Fruit fly (Drosophila melanogaster) whole organism, embryonic: ENCODE data around the gene Acp29AB.
A peak's percentile ranks its signal among the peaks of the same experiment; 100 is the strongest.

Experiments used
- Abd-B ChIP-seq: fragments of 200-800 bp; sonication (Bioruptor generic); optimal IDR thresholded peaks from 2 replicates; lab custom pipeline; 2018; ENCODE audit warnings: missing biosample characterization, mild to moderate bottlenecking, missing genetic modification characterization, moderate library complexity
- Ada2b ChIP-seq: fragments of 200-800 bp; sonication (Bioruptor generic); IDR thresholded peaks from 2 replicates; pipeline ENCODE4 v1.3.6; 2022; ENCODE audit warnings: missing biosample characterization, missing genetic modification characterization
- Bdp1 ChIP-seq: fragments of 200-800 bp; sonication (Bioruptor generic); optimal IDR thresholded peaks from 3 replicates; lab custom pipeline; 2016; ENCODE audit warnings: missing biosample characterization, missing genetic modification characterization
- CG11723 ChIP-seq: fragments of 200-800 bp; sonication (Bioruptor generic); optimal IDR thresholded peaks from 2 replicates; lab custom pipeline; 2017; ENCODE audit warnings: missing biosample characterization, mild to moderate bottlenecking, missing genetic modification characterization
- CG15269 ChIP-seq: fragments of 200-800 bp; sonication (Bioruptor generic); optimal IDR thresholded peaks from 2 replicates; lab custom pipeline; 2018; ENCODE audit warnings: missing biosample characterization, mild to moderate bottlenecking, missing genetic modification characterization, moderate library complexity
- CG15514 ChIP-seq: fragments of 200-800 bp; sonication (Bioruptor generic); optimal IDR thresholded peaks from 3 replicates; lab custom pipeline; 2017; ENCODE audit warnings: missing biosample characterization, missing genetic modification characterization, mild to moderate bottlenecking, moderate library complexity, missing genetic modification reagents
- CG18476 ChIP-seq: fragments of 200-800 bp; sonication (Bioruptor generic); optimal IDR thresholded peaks from 2 replicates; lab custom pipeline; 2016; ENCODE audit warnings: missing biosample characterization, mild to moderate bottlenecking, missing genetic modification characterization
- CG32532 ChIP-seq: fragments of 200-800 bp; sonication (Bioruptor generic); IDR thresholded peaks from 2 replicates; pipeline ENCODE4 v1.3.6; 2022; ENCODE audit warnings: missing biosample characterization, missing genetic modification characterization
- CG3838 ChIP-seq: fragments of 200-800 bp; sonication (Bioruptor generic); optimal IDR thresholded peaks from 3 replicates; lab custom pipeline; 2016; ENCODE audit warnings: missing biosample characterization, missing genetic modification characterization
- CG5245 ChIP-seq: fragments of 200-800 bp; sonication (Bioruptor generic); optimal IDR thresholded peaks from 3 replicates; lab custom pipeline; 2016; ENCODE audit warnings: missing biosample characterization, missing genetic modification characterization
- CG6689 ChIP-seq: fragments of 200-800 bp; sonication (Bioruptor generic); IDR thresholded peaks from 2 replicates; pipeline ENCODE4 v1.3.6; 2022; ENCODE audit warnings: missing biosample characterization, missing genetic modification characterization
- CG6791 ChIP-seq: fragments of 200-800 bp; sonication (Bioruptor generic); IDR thresholded peaks from 3 replicates; pipeline ENCODE4 v1.3.6; 2022; ENCODE audit warnings: missing biosample characterization, missing genetic modification characterization; ENCODE audit not compliant: partially characterized antibody
- CG7372 ChIP-seq: fragments of 200-800 bp; sonication (Bioruptor generic); IDR thresholded peaks from 2 replicates; pipeline ENCODE4 v1.3.6; 2022; ENCODE audit warnings: missing biosample characterization, missing genetic modification characterization
- CG8388 ChIP-seq: fragments of 200-800 bp; sonication (Bioruptor generic); optimal IDR thresholded peaks from 2 replicates; lab custom pipeline; 2019; ENCODE audit warnings: missing biosample characterization, mild to moderate bottlenecking, missing genetic modification characterization, moderate library complexity
- CG8765 ChIP-seq: fragments of 200-800 bp; sonication (Bioruptor generic); IDR thresholded peaks from 2 replicates; pipeline ENCODE4 v1.3.6; 2022; ENCODE audit warnings: missing biosample characterization, missing genetic modification characterization
- CG9797 ChIP-seq: fragments of 200-800 bp; sonication (Bioruptor generic); optimal IDR thresholded peaks from 3 replicates; lab custom pipeline; 2018; ENCODE audit warnings: missing biosample characterization, mild to moderate bottlenecking, missing genetic modification characterization
- Dad ChIP-seq: fragments of 200-800 bp; sonication (Bioruptor generic); optimal IDR thresholded peaks from 3 replicates; lab custom pipeline; 2016; ENCODE audit warnings: missing biosample characterization, missing genetic modification characterization
- Dek ChIP-seq: fragments of 200-800 bp; sonication (Bioruptor generic); optimal IDR thresholded peaks from 3 replicates; lab custom pipeline; 2019; ENCODE audit warnings: missing biosample characterization, mild to moderate bottlenecking, missing genetic modification characterization, moderate library complexity
- Jarid2 ChIP-seq: fragments of 200-800 bp; sonication (Bioruptor generic); optimal IDR thresholded peaks from 3 replicates; lab custom pipeline; 2017; ENCODE audit warnings: mild to moderate bottlenecking, missing biosample characterization, missing genetic modification reagents, missing genetic modification characterization
- Optix ChIP-seq: fragments of 200-800 bp; sonication (Bioruptor generic); IDR thresholded peaks from 3 replicates; pipeline ENCODE4 v1.3.6; 2022; ENCODE audit warnings: missing biosample characterization, missing genetic modification characterization
- Side ChIP-seq: fragments of 200-800 bp; sonication (Bioruptor generic); optimal IDR thresholded peaks from 2 replicates; lab custom pipeline; 2016; ENCODE audit warnings: missing biosample characterization, missing genetic modification characterization
- Six4 ChIP-seq: fragments of 200-800 bp; sonication (Bioruptor generic); optimal IDR thresholded peaks from 2 replicates; lab custom pipeline; 2016; ENCODE audit warnings: missing biosample characterization, missing genetic modification characterization
- Sox100B ChIP-seq: fragments of 200-800 bp; sonication (Bioruptor generic); optimal IDR thresholded peaks from 3 replicates; lab custom pipeline; 2018; ENCODE audit warnings: missing biosample characterization, mild to moderate bottlenecking, missing genetic modification characterization
- abd-A ChIP-seq: fragments of 200-800 bp; sonication (Bioruptor generic); optimal IDR thresholded peaks from 3 replicates; lab custom pipeline; 2019; ENCODE audit warnings: missing biosample characterization, mild to moderate bottlenecking, missing genetic modification characterization, moderate library complexity
- al ChIP-seq: fragments of 200-800 bp; sonication (Bioruptor generic); IDR thresholded peaks from 2 replicates; pipeline ENCODE4 v1.3.6; 2022; ENCODE audit warnings: missing biosample characterization, missing genetic modification characterization
- cas ChIP-seq: fragments of 200-800 bp; sonication (Bioruptor generic); IDR thresholded peaks from 2 replicates; pipeline ENCODE4 v1.3.6; 2022; ENCODE audit warnings: missing biosample characterization, missing genetic modification characterization
- chinmo ChIP-seq: fragments of 200-800 bp; sonication (Bioruptor generic); IDR thresholded peaks from 4 replicates; pipeline ENCODE4 v1.3.6; 2022; ENCODE audit warnings: missing biosample characterization, missing genetic modification characterization; ENCODE audit not compliant: partially characterized antibody
- dan ChIP-seq: fragments of 200-800 bp; sonication (Bioruptor generic); IDR thresholded peaks from 2 replicates; pipeline ENCODE4 v1.3.6; 2022; ENCODE audit warnings: missing biosample characterization, missing genetic modification characterization
- emc ChIP-seq: fragments of 200-800 bp; sonication (Bioruptor generic); optimal IDR thresholded peaks from 2 replicates; lab custom pipeline; 2016; ENCODE audit warnings: missing biosample characterization, missing genetic modification characterization
- esg ChIP-seq: fragments of 200-800 bp; sonication (Bioruptor generic); conservative IDR thresholded peaks from 2 replicates; pipeline ENCODE4 v1.3.6; 2022; ENCODE audit warnings: missing biosample characterization, missing genetic modification characterization
- eve ChIP-seq, 2 experiments: fragments of >200 bp; optimal IDR thresholded peaks; 2 replicates each; lab custom pipeline; 2017; ENCODE audit warnings: missing biosample characterization in 2 of 2, missing genetic modification characterization in 2 of 2
- fd96Cb ChIP-seq: fragments of 200-800 bp; sonication (Bioruptor generic); optimal IDR thresholded peaks from 2 replicates; lab custom pipeline; 2018; ENCODE audit warnings: missing biosample characterization, mild to moderate bottlenecking, missing genetic modification characterization, moderate library complexity
- gem ChIP-seq: fragments of 200-800 bp; sonication (Bioruptor generic); optimal IDR thresholded peaks from 2 replicates; lab custom pipeline; 2019; ENCODE audit warnings: missing biosample characterization, mild to moderate bottlenecking, missing genetic modification characterization, moderate library complexity
- ind ChIP-seq: fragments of 200-800 bp; sonication (Bioruptor generic); optimal IDR thresholded peaks from 3 replicates; lab custom pipeline; 2016; ENCODE audit warnings: missing biosample characterization, missing genetic modification characterization
- klu ChIP-seq: fragments of 200-800 bp; sonication (Bioruptor generic); IDR thresholded peaks from 2 replicates; pipeline ENCODE4 v1.3.6; 2022; ENCODE audit warnings: missing biosample characterization, missing genetic modification characterization
- luna ChIP-seq: fragments of 200-800 bp; sonication (Bioruptor generic); optimal IDR thresholded peaks from 2 replicates; lab custom pipeline; 2016; ENCODE audit warnings: missing biosample characterization, missing genetic modification characterization
- oc ChIP-seq: fragments of 200-800 bp; sonication (Bioruptor generic); optimal IDR thresholded peaks from 2 replicates; lab custom pipeline; 2018; ENCODE audit warnings: missing biosample characterization, mild to moderate bottlenecking, missing genetic modification characterization, moderate library complexity
- onecut ChIP-seq: fragments of 200-800 bp; sonication (Bioruptor generic); IDR thresholded peaks from 2 replicates; pipeline ENCODE4 v1.3.6; 2022; ENCODE audit warnings: missing biosample characterization, missing genetic modification characterization
- org-1 ChIP-seq: fragments of 200-800 bp; sonication (Bioruptor generic); optimal IDR thresholded peaks from 2 replicates; lab custom pipeline; 2017; ENCODE audit warnings: missing biosample characterization, missing genetic modification characterization
- phol ChIP-seq: fragments of 200-800 bp; sonication (Bioruptor generic); optimal IDR thresholded peaks from 3 replicates; lab custom pipeline; 2018; ENCODE audit warnings: missing biosample characterization, mild to moderate bottlenecking, missing genetic modification characterization, moderate library complexity
- prd ChIP-seq, 3 experiments: fragments of >200 bp in 2 of 3; fragments of 200-800 bp in 1 of 3; sonication (Bioruptor generic) in 1 of 3; optimal IDR thresholded peaks in 2 of 3; IDR thresholded peaks in 1 of 3; 2 replicates in 2 of 3; 3 replicates in 1 of 3; pipeline versions ENCODE4 v1.3.6 to Lab custom; 2017 to 2022; ENCODE audit warnings: missing biosample characterization in 1 of 3, missing genetic modification characterization in 1 of 3
- pros ChIP-seq: fragments of 200-800 bp; sonication (Bioruptor generic); optimal IDR thresholded peaks from 3 replicates; lab custom pipeline; 2019; ENCODE audit warnings: missing biosample characterization, mild to moderate bottlenecking, missing genetic modification characterization, moderate library complexity
- repo ChIP-seq: fragments of 200-800 bp; sonication (Bioruptor generic); optimal IDR thresholded peaks from 2 replicates; lab custom pipeline; 2016; ENCODE audit warnings: missing biosample characterization, missing genetic modification characterization
- run ChIP-seq: fragments of 200-800 bp; sonication (Bioruptor generic); optimal IDR thresholded peaks from 3 replicates; lab custom pipeline; 2018; ENCODE audit warnings: missing biosample characterization, mild to moderate bottlenecking, missing genetic modification characterization
- sob ChIP-seq: fragments of 200-800 bp; sonication (Bioruptor generic); IDR thresholded peaks from 2 replicates; pipeline ENCODE4 v1.3.6; 2022; ENCODE audit warnings: missing biosample characterization, missing genetic modification characterization
- ssp ChIP-seq: fragments of 200-800 bp; sonication (Bioruptor generic); IDR thresholded peaks from 2 replicates; pipeline ENCODE4 v1.3.6; 2022; ENCODE audit warnings: missing biosample characterization, missing genetic modification characterization
- sug ChIP-seq: fragments of 200-800 bp; optimal IDR thresholded peaks from 2 replicates; lab custom pipeline; 2019; ENCODE audit warnings: missing biosample characterization, mild to moderate bottlenecking, missing genetic modification characterization, moderate library complexity
- vnd ChIP-seq: fragments of 200-800 bp; sonication (Bioruptor generic); IDR thresholded peaks from 3 replicates; pipeline ENCODE4 v1.3.6; 2022; ENCODE audit warnings: missing biosample characterization, missing genetic modification characterization; ENCODE audit not compliant: partially characterized antibody

Acp29AB gene

DNA sequence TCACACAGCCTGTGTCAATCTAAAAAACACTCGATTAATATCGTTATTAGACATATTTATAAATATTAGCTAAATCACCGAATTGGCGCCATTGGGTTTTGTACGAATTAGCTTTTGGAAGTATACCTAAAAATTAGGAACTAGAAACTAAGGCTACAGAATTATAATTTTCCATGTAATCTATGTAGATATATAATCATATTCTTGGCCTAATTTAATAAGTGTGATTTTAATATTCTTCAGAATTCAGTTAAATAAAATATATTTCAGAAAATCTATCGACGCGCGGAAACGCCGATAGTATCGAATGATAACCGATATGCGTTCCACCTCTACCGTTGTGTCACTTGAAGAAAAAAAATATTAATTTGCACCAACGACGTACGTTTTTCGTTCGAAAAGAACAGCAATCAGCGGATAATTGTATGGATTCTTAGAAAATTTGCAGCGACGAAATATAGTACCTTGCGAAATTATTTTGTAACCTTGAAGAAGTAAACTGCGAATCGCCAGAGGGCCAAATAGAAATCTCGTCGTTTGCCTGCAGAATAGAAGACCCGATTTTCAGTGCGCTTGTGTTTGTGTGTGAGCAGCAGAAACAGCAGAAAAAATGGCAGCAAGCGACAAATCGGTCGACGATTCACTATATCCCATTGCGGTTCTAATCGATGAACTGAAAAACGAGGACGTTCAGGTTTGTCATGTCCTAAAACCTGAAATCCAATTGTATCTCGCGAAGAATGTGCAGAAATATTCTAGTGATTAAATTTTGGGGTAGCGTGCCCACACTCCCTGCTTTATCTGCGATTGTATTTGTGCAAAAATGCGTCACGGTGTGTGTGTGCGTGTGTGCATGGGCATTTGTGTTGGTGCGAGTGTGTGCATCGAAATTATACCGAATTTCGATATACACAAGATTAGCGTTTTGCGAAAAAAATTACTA is 27.1 kb downstream of the Acp29AB start, which contains the start of gene Pp2A-29B (continued):
- TF ChIP-seq org-1 (GFP tag; lab: Kevin White, UChicago) (no peak), oc (tag; lab: Kevin White, UChicago) (no peak), Dek (tag; lab: Kevin White, UChicago) (peak; percentile 12), Dad (GFP tag; lab: Kevin White, UChicago) (no peak), ind (GFP tag; lab: Kevin White, UChicago) (no peak), CG32532 (GFP tag; lab: Robert Waterston, UW) (no peak), run (tag; lab: Kevin White, UChicago) (no peak), al (GFP tag; lab: Robert Waterston, UW) (no peak), CG3838 (GFP tag; lab: Kevin White, UChicago) (no peak), onecut (GFP tag; lab: Robert Waterston, UW) (no peak), CG11723 (GFP tag; lab: Kevin White, UChicago) (no peak), vnd (peak; percentile 100), repo (no peak), sob (GFP tag; lab: Robert Waterston, UW) (0 out of 2 replicates have a peak, but pooled peaks have one; percentile 30), CG15269 (peak; percentile 9), Ada2b (GFP tag; lab: Robert Waterston, UW) (no peak), Sox100B (GFP tag; lab: Kevin White, UChicago) (peak; percentile 21), Bdp1 (GFP tag; lab: Kevin White, UChicago) (no peak), Abd-B (GFP tag; lab: Kevin White, UChicago) (peak; percentile 46), Jarid2 (GFP tag; lab: Kevin White, UChicago) (no peak), Six4 (no peak), CG6689 (GFP tag; lab: Robert Waterston, UW) (no peak), chinmo (GFP tag; lab: Robert Waterston, UW) (peak; percentile 93; the same call in 3 of the 4 replicates), ssp (GFP tag; lab: Robert Waterston, UW) (no peak; the same call in 1 of the 2 replicates), klu (peak; percentile 45; the same call in 1 of the 2 replicates), CG5245 (GFP tag; lab: Kevin White, UChicago) (no peak), fd96Cb (no peak), dan (GFP tag; lab: Robert Waterston, UW) (no peak), pros (GFP tag; lab: Kevin White, UChicago) (no peak), phol (tag; lab: Kevin White, UChicago) (peak; percentile 92), Side (GFP tag; lab: Kevin White, UChicago) (no peak), CG15514 (GFP tag; lab: Kevin White, UChicago) (peak; percentile 42), esg (GFP tag; lab: Robert Waterston, UW) (no peak), gem (peak; percentile 48), CG8388 (GFP tag; lab: Kevin White, UChicago) (no peak), CG18476 (GFP tag; lab: Kevin White, UChicago) (peak; percentile 15), CG7372 (GFP tag; lab: Robert Waterston, UW) (no peak), Optix (no peak), eve (GFP tag; optimal IDR thresholded peaks at IDR 0.05; lab: Kevin White, UChicago) (no peak), CG6791 (GFP tag; lab: Robert Waterston, UW) (peak; percentile 98), prd (optimal IDR thresholded peaks at IDR 0.05; lab: Kevin White, UChicago) (no peak), prd (GFP tag; IDR thresholded peaks at IDR 0.05; lab: Robert Waterston, UW) (peak; percentile 24; the same call in 1 of the 3 replicates), emc (GFP tag; lab: Kevin White, UChicago) (no peak), cas (GFP tag; lab: Robert Waterston, UW) (no peak), abd-A (peak; percentile 89), CG8765 (GFP tag; lab: Robert Waterston, UW) (no peak), luna (GFP tag; lab: Kevin White, UChicago) (no peak), CG9797 (peak; percentile 55), sug (tag; lab: Kevin White, UChicago) (peak; percentile 59)
